Fruit fly (Drosophila melanogaster) whole organism, embryonic: ENCODE data around the gene ash1.

Experiments
- B-H1 ChIP-seq: fragments of 200-800 bp; sonication (Bioruptor generic); IDR thresholded peaks from 3 replicates; pipeline ENCODE4 v1.3.6; 2022; ENCODE audit warnings: missing biosample characterization, missing genetic modification characterization
- CG10959 ChIP-seq: fragments of 200-800 bp; sonication (Bioruptor generic); IDR thresholded peaks from 2 replicates; pipeline ENCODE4 v1.3.6; 2022; ENCODE audit warnings: missing biosample characterization, missing genetic modification characterization
- CG11398 ChIP-seq: fragments of 200-800 bp; sonication (Bioruptor generic); optimal IDR thresholded peaks from 2 replicates; lab custom pipeline; 2016; ENCODE audit warnings: missing biosample characterization, missing genetic modification characterization
- CG13424 ChIP-seq: fragments of 200-800 bp; sonication (Bioruptor generic); optimal IDR thresholded peaks from 2 replicates; lab custom pipeline; 2019; ENCODE audit warnings: missing biosample characterization, mild to moderate bottlenecking, missing genetic modification characterization, moderate library complexity
- CG15011 ChIP-seq: fragments of 200-800 bp; sonication (Bioruptor generic); optimal IDR thresholded peaks from 3 replicates; lab custom pipeline; 2018; ENCODE audit warnings: missing biosample characterization, mild to moderate bottlenecking, missing genetic modification characterization
- CG16813 ChIP-seq: fragments of 200-800 bp; sonication (Bioruptor generic); IDR thresholded peaks from 3 replicates; pipeline ENCODE4 v1.3.6; 2022; ENCODE audit warnings: missing biosample characterization, missing genetic modification characterization; ENCODE audit not compliant: partially characterized antibody
- CG31388 ChIP-seq: fragments of 200-800 bp; sonication (Bioruptor generic); optimal IDR thresholded peaks from 2 replicates; lab custom pipeline; 2016; ENCODE audit warnings: missing biosample characterization, missing genetic modification characterization
- CG4360 ChIP-seq: fragments of 200-800 bp; sonication (Bioruptor generic); IDR thresholded peaks from 2 replicates; pipeline ENCODE4 v1.3.6; 2022; ENCODE audit warnings: missing biosample characterization, missing genetic modification characterization
- Dek ChIP-seq: fragments of 200-800 bp; sonication (Bioruptor generic); optimal IDR thresholded peaks from 3 replicates; lab custom pipeline; 2019; ENCODE audit warnings: missing biosample characterization, mild to moderate bottlenecking, missing genetic modification characterization, moderate library complexity
- HLH3B ChIP-seq: fragments of 200-800 bp; sonication (Bioruptor generic); IDR thresholded peaks from 2 replicates; pipeline ENCODE4 v1.3.6; 2022; ENCODE audit warnings: missing biosample characterization, missing genetic modification characterization
- Hr39 ChIP-seq: fragments of >200 bp; optimal IDR thresholded peaks from 2 replicates; lab custom pipeline; 2017
- Sox102F ChIP-seq: fragments of 200-800 bp; sonication (Bioruptor generic); optimal IDR thresholded peaks from 2 replicates; lab custom pipeline; 2018; ENCODE audit warnings: missing biosample characterization, mild to moderate bottlenecking, missing genetic modification characterization, moderate library complexity
- Spps ChIP-seq: fragments of 200-800 bp; sonication (Bioruptor generic); optimal IDR thresholded peaks from 2 replicates; lab custom pipeline; 2018; ENCODE audit warnings: missing biosample characterization, mild to moderate bottlenecking, missing genetic modification characterization
- dan ChIP-seq: fragments of 200-800 bp; sonication (Bioruptor generic); IDR thresholded peaks from 2 replicates; pipeline ENCODE4 v1.3.6; 2022; ENCODE audit warnings: missing biosample characterization, missing genetic modification characterization
- disco-r ChIP-seq: fragments of 200-800 bp; sonication (Bioruptor generic); optimal IDR thresholded peaks from 2 replicates; lab custom pipeline; 2016; ENCODE audit warnings: missing biosample characterization, missing genetic modification characterization
- pfk ChIP-seq: fragments of 200-800 bp; sonication (Bioruptor generic); optimal IDR thresholded peaks from 2 replicates; lab custom pipeline; 2018; ENCODE audit warnings: missing biosample characterization, mild to moderate bottlenecking, missing genetic modification characterization, moderate library complexity

The ash1 gene

DNA sequence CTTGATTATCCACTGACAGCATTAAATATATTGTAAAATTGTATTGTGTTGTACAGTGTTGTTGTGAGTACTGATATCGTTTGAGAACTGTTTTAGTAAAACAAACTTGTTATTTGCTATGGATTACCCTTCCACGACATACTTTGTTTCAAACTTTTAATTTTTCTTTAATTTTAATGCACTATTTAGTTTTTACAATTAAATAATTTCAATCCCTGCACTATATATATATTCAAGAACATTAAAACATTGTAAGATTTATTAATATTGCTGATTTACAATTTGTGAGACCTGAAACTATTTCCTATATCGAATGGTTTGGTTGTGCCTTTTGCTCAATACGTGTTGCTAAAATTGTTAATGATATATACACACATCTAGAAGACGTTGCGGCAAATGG, 54.5 kb downstream of the ash1 start, which contains the start of the genes CG46434 and Dred:
CG46434 (minus strand) TSS at position 101 of the 400 bp plus-strand sequence.
Dred (minus strand) TSS at position 101 of the 400 bp plus-strand sequence.
- TF ChIP-seq CG11398 (GFP tag; lab: Kevin White, UChicago) (no peak), CG16813 (no peak), Spps (tag; lab: Kevin White, UChicago) (no peak), HLH3B (GFP tag; lab: Robert Waterston, UW) (no peak), Sox102F (GFP tag; lab: Kevin White, UChicago) (no peak), B-H1 (GFP tag; lab: Robert Waterston, UW) (no peak), dan (GFP tag; lab: Robert Waterston, UW) (no peak), Hr39 (lab: Kevin White, UChicago) (no peak), CG4360 (GFP tag; lab: Robert Waterston, UW) (no peak), CG13424 (no peak), Dek (no peak), disco-r (GFP tag; lab: Kevin White, UChicago) (no peak), pfk (GFP tag; lab: Kevin White, UChicago) (no peak), CG10959 (GFP tag; lab: Robert Waterston, UW) (no peak), CG15011 (GFP tag; lab: Kevin White, UChicago) (no peak), CG31388 (no peak)
- TF ChIP-seq, all 482 proteins: peak for 0
